Fruit fly (Drosophila melanogaster) whole organism, wandering third instar larva: Measurements from ENCODE around the gene CG10638.

ENCODE experiments used
- Hr78 ChIP-seq: fragments of >200 bp; optimal IDR thresholded peaks from 2 replicates; lab custom pipeline; 2017; ENCODE audit warnings: missing biosample characterization, missing genetic modification characterization
- Hr83 ChIP-seq: fragments of 200-300 bp; sonication (Bioruptor generic); optimal IDR thresholded peaks from 2 replicates; lab custom pipeline; 2016; ENCODE audit warnings: missing biosample characterization, mild to moderate bottlenecking, missing genetic modification characterization, moderate library complexity; ENCODE audit not compliant: poor library complexity, severe bottlenecking
- Myc ChIP-seq: fragments of >200 bp; optimal IDR thresholded peaks from 2 replicates; lab custom pipeline; 2017
- OdsH ChIP-seq: fragments of 200-800 bp; sonication (Bioruptor generic); optimal IDR thresholded peaks from 2 replicates; lab custom pipeline; 2016; ENCODE audit warnings: missing biosample characterization, mild to moderate bottlenecking, missing genetic modification characterization
- Rel ChIP-seq, 2 experiments: fragments of 200-800 bp; sonication (Bioruptor generic) in 1 of 2; optimal IDR thresholded peaks; 2 replicates in 1 of 2; 3 replicates in 1 of 2; lab custom pipeline; 2016 to 2019; ENCODE audit warnings: mild to moderate bottlenecking in 2 of 2, missing biosample characterization in 2 of 2, missing genetic modification characterization in 2 of 2, moderate library complexity in 1 of 2
- dsf ChIP-seq: sonication (Bioruptor generic); optimal IDR thresholded peaks from 2 replicates; lab custom pipeline; 2016; ENCODE audit warnings: missing biosample characterization, missing genetic modification characterization, borderline replicate concordance
- h ChIP-seq: fragments of 200-800 bp; sonication (Bioruptor generic); optimal IDR thresholded peaks from 3 replicates; lab custom pipeline; 2016; ENCODE audit warnings: missing biosample characterization, mild to moderate bottlenecking, missing genetic modification characterization
- pan ChIP-seq: fragments of >200 bp; optimal IDR thresholded peaks from 2 replicates; lab custom pipeline; 2017
- rgr ChIP-seq: fragments of 200-800 bp; sonication (Bioruptor generic); optimal IDR thresholded peaks from 3 replicates; lab custom pipeline; 2016; ENCODE audit warnings: missing biosample characterization, mild to moderate bottlenecking, missing genetic modification characterization
- tai ChIP-seq: sonication (Bioruptor generic); optimal IDR thresholded peaks from 2 replicates; lab custom pipeline; 2016; ENCODE audit warnings: missing biosample characterization, missing genetic modification characterization
- woc ChIP-seq: sonication (Bioruptor generic); optimal IDR thresholded peaks from 2 replicates; lab custom pipeline; 2016; ENCODE audit warnings: missing biosample characterization, mild to moderate bottlenecking, missing genetic modification characterization

dm6 chr3L:12469684-12470083 is 31.4 kb downstream of the CG10638 start, which contains the start of gene CG32102:
- TF ChIP-seq h = no peak
- no peak for TF ChIP-seq OdsH (GFP tag; lab: Kevin White, UChicago)
- TF ChIP-seq pan (lab: Kevin White, UChicago) = no peak
- no peak for TF ChIP-seq Hr83 (GFP tag; lab: Kevin White, UChicago)
- no peak for TF ChIP-seq Rel (GFP tag; optimal IDR thresholded peaks at IDR 0.05; lab: Kevin White, UChicago)
- TF ChIP-seq Rel (tag; optimal IDR thresholded peaks at IDR 0.05; lab: Kevin White, UChicago) = no peak
- TF ChIP-seq Myc (lab: Kevin White, UChicago) = no peak
- TF ChIP-seq woc (GFP tag; lab: Kevin White, UChicago) = no peak
- TF ChIP-seq dsf (GFP tag; lab: Kevin White, UChicago) = no peak
- no peak for TF ChIP-seq Hr78 (GFP tag; lab: Kevin White, UChicago)
- TF ChIP-seq tai (GFP tag; lab: Kevin White, UChicago) = no peak
- no peak for TF ChIP-seq rgr (GFP tag; lab: Kevin White, UChicago)
